Fruit fly (Drosophila melanogaster): ENCODE data around the gene Dyro.
A peak's percentile ranks its signal among the peaks of the same experiment; 100 is the strongest.

The Dyro gene

dm6 chr3L:11258392-11258791, 37.3 kb downstream of the Dyro start (continued):
- no peak for TF ChIP-seq Bgb (GFP tag; IDR thresholded peaks at IDR 0.05; ENCODE audit: partially characterized antibody)
- peak; percentile 15 for TF ChIP-seq CG9876 (GFP tag; optimal IDR thresholded peaks at IDR 0.05)
- TF ChIP-seq D19A (tag; optimal IDR thresholded peaks at IDR 0.05), result no peak
- no peak for TF ChIP-seq CG1529 (GFP tag; optimal IDR thresholded peaks at IDR 0.05)
- peak; percentile 81 for TF ChIP-seq CG3281 (GFP tag; optimal IDR thresholded peaks at IDR 0.05)
- no peak for TF ChIP-seq CG3726 (GFP tag; IDR thresholded peaks at IDR 0.05)
- TF ChIP-seq CG10274 (GFP tag; optimal IDR thresholded peaks at IDR 0.05), result peak; percentile 18
- TF ChIP-seq esg (GFP tag; conservative IDR thresholded peaks at IDR 0.05), result no peak
- TF ChIP-seq bbx (GFP tag; IDR thresholded peaks at IDR 0.05; ENCODE audit: partially characterized antibody), result no peak
- no peak for TF ChIP-seq CG9797 (GFP tag; optimal IDR thresholded peaks at IDR 0.05)
- no peak for TF ChIP-seq CG7928 (GFP tag; optimal IDR thresholded peaks at IDR 0.05)
- peak; percentile 4 for TF ChIP-seq CG12071 (GFP tag; optimal IDR thresholded peaks at IDR 0.05)
- TF ChIP-seq jumu (GFP tag; optimal IDR thresholded peaks at IDR 0.05), result no peak
- TF ChIP-seq CG3407 (GFP tag; optimal IDR thresholded peaks at IDR 0.05), result no peak
- TF ChIP-seq CG7556 (GFP tag; optimal IDR thresholded peaks at IDR 0.05), result peak; percentile 27
- TF ChIP-seq Dek (tag; optimal IDR thresholded peaks at IDR 0.05), result no peak
- TF ChIP-seq Dip2 (GFP tag; IDR thresholded peaks at IDR 0.05), result no peak
- TF ChIP-seq ham (GFP tag; IDR thresholded peaks at IDR 0.05), result no peak
- TF ChIP-seq tx (GFP tag; optimal IDR thresholded peaks at IDR 0.05), result no peak
- TF ChIP-seq dan (GFP tag; IDR thresholded peaks at IDR 0.05), result no peak
- TF ChIP-seq Asciz (GFP tag; optimal IDR thresholded peaks at IDR 0.05), result no peak
- no peak for TF ChIP-seq z (GFP tag; IDR thresholded peaks at IDR 0.05)
- no peak for TF ChIP-seq sima (GFP tag; optimal IDR thresholded peaks at IDR 0.05)
- no peak for TF ChIP-seq odd (GFP tag; optimal IDR thresholded peaks at IDR 0.05)
- TF ChIP-seq CG17568 (GFP tag; optimal IDR thresholded peaks at IDR 0.05), result no peak
- peak; percentile 13 for TF ChIP-seq CG7839 (tag; optimal IDR thresholded peaks at IDR 0.05)
- no peak for TF ChIP-seq CG6683 (GFP tag; optimal IDR thresholded peaks at IDR 0.05)
- TF ChIP-seq CG9437 (GFP tag; optimal IDR thresholded peaks at IDR 0.05), result no peak
- TF ChIP-seq Elba2 (GFP tag; optimal IDR thresholded peaks at IDR 0.05), result no peak
- TF ChIP-seq her (GFP tag; optimal IDR thresholded peaks at IDR 0.05), result no peak
- TF ChIP-seq CG10366 (GFP tag; IDR thresholded peaks at IDR 0.05), result no peak
- TF ChIP-seq kah (GFP tag; optimal IDR thresholded peaks at IDR 0.05), result no peak
- no peak for TF ChIP-seq Scr (GFP tag; IDR thresholded peaks at IDR 0.05; ENCODE audit: partially characterized antibody)
- TF ChIP-seq CG14860 (GFP tag; IDR thresholded peaks at IDR 0.05; ENCODE audit: partially characterized antibody), result no peak
- TF ChIP-seq nerfin-1 (tag; optimal IDR thresholded peaks at IDR 0.05), result no peak
- TF ChIP-seq aop (GFP tag; IDR thresholded peaks at IDR 0.05), result no peak
- no peak for TF ChIP-seq org-1 (GFP tag; optimal IDR thresholded peaks at IDR 0.05)
- peak; percentile 47; the same call in 1 of the 2 replicates for TF ChIP-seq rib (GFP tag; IDR thresholded peaks at IDR 0.05)
- peak; percentile 44 for TF ChIP-seq D19B (GFP tag; optimal IDR thresholded peaks at IDR 0.05)
- TF ChIP-seq CG42726 (GFP tag; IDR thresholded peaks at IDR 0.05; ENCODE audit: partially characterized antibody), result no peak
- no peak for TF ChIP-seq Lim3 (GFP tag; IDR thresholded peaks at IDR 0.05)
- no peak for TF ChIP-seq CG11696 (GFP tag; IDR thresholded peaks at IDR 0.05)
- no peak for TF ChIP-seq HLH4C (GFP tag; IDR thresholded peaks at IDR 0.05; ENCODE audit: partially characterized antibody)
- TF ChIP-seq CG15696 (tag; optimal IDR thresholded peaks at IDR 0.05), result no peak
- no peak for TF ChIP-seq Neu2 (GFP tag; optimal IDR thresholded peaks at IDR 0.05; ENCODE audit: borderline replicate concordance)
- TF ChIP-seq CG4820 (GFP tag; optimal IDR thresholded peaks at IDR 0.05), result no peak
- no peak for TF ChIP-seq crp (GFP tag; optimal IDR thresholded peaks at IDR 0.05)
- no peak for TF ChIP-seq CG18011 (GFP tag; optimal IDR thresholded peaks at IDR 0.05)
- TF ChIP-seq CG32532 (GFP tag; IDR thresholded peaks at IDR 0.05), result 0 out of 2 replicates have a peak, but pooled peaks have one; percentile 4
- no peak for TF ChIP-seq CG11247 (GFP tag; IDR thresholded peaks at IDR 0.05)
- no peak for TF ChIP-seq sens-2 (GFP tag; IDR thresholded peaks at IDR 0.05)

All from whole organism, embryonic.